Worm (Caenorhabditis elegans): ENCODE data around the gene epg-9.

epg-9 gene

ce11 chrIV:2640950-2641349, 40.0 kb downstream of the epg-9 start, which contains the start of the genes mdf-2 and nduv-3 (continued):
- no peak for TF ChIP-seq nhr-76 (tag; optimal IDR thresholded peaks at IDR 0.05)
- TF ChIP-seq nhr-85 (tag) = peak; percentile 84
- TF ChIP-seq tbx-2 (tag; optimal IDR thresholded peaks at IDR 0.05) = peak; percentile 89
- peak; percentile 23; the same call in 1 of the 2 replicates for TF ChIP-seq ceh-88 (GFP tag; IDR thresholded peaks at IDR 0.05)
- TF ChIP-seq isw-1 (GFP tag; IDR thresholded peaks at IDR 0.05) = peak; percentile 81
- TF ChIP-seq mep-1 (tag; optimal IDR thresholded peaks at IDR 0.05) = peak; percentile 96
- TF ChIP-seq zip-4 (GFP tag; optimal IDR thresholded peaks at IDR 0.05) = peak; percentile 53
- TF ChIP-seq pax-3 (tag; optimal IDR thresholded peaks at IDR 0.05) = peak; percentile 72
- no peak for TF ChIP-seq mef-2 (tag; optimal IDR thresholded peaks at IDR 0.05)
- peak; percentile 79 for TF ChIP-seq xbp-1 (tag; optimal IDR thresholded peaks at IDR 0.05)
- TF ChIP-seq nhr-19 (GFP tag; conservative IDR thresholded peaks at IDR 0.05) = peak; percentile 77
- peak; percentile 26 for TF ChIP-seq nhr-237 (tag; optimal IDR thresholded peaks at IDR 0.05)
- TF ChIP-seq ztf-11 (tag; optimal IDR thresholded peaks at IDR 0.05) = peak in 1 of 2 experiments; percentile 67
- TF ChIP-seq C34B4.2 (tag; optimal IDR thresholded peaks at IDR 0.05) = no peak
- peak; percentile 73 for TF ChIP-seq nhr-20 (tag; optimal IDR thresholded peaks at IDR 0.05)
- peak; percentile 92 to 94 (median 94) for TF ChIP-seq dpl-1 (GFP tag; optimal IDR thresholded peaks at IDR 0.05)
- peak; percentile 82 for TF ChIP-seq swsn-7 (tag; optimal IDR thresholded peaks at IDR 0.05)
- TF ChIP-seq nhr-12 (tag; optimal IDR thresholded peaks at IDR 0.05) = no peak
- peak; percentile 81 for TF ChIP-seq nhr-90 (tag; optimal IDR thresholded peaks at IDR 0.05; ENCODE audit: poor library complexity)
- peak; percentile 92 for TF ChIP-seq lsy-2 (tag; optimal IDR thresholded peaks at IDR 0.05)
- no peak for TF ChIP-seq egl-27 (tag; optimal IDR thresholded peaks at IDR 0.05)
- peak in 1 of 2 experiments; percentile 69 for TF ChIP-seq mdl-1 (tag; optimal IDR thresholded peaks at IDR 0.05)
- TF ChIP-seq nhr-28 (tag; optimal IDR thresholded peaks at IDR 0.05) = no peak
- peak; percentile 13 for TF ChIP-seq sup-37 (GFP tag; optimal IDR thresholded peaks at IDR 0.05)
- peak; percentile 76 to 90 (median 85) for TF ChIP-seq ceh-82 (tag; optimal IDR thresholded peaks at IDR 0.05)
- TF ChIP-seq aly-2 (tag; optimal IDR thresholded peaks at IDR 0.05) = peak; percentile 45
- peak; percentile 51 for TF ChIP-seq nhr-11 (tag; optimal IDR thresholded peaks at IDR 0.05)
- peak; percentile 91 to 96 for TF ChIP-seq lin-35 (GFP tag; optimal IDR thresholded peaks at IDR 0.05)
- TF ChIP-seq sox-4 (tag; optimal IDR thresholded peaks at IDR 0.05) = peak; percentile 62
- peak; percentile 70 for TF ChIP-seq grh-1 (GFP tag; IDR thresholded peaks at IDR 0.05)
- no peak for TF ChIP-seq ceh-63 (GFP tag; optimal IDR thresholded peaks at IDR 0.05)
- peak; percentile 48 for TF ChIP-seq blmp-1 (tag; optimal IDR thresholded peaks at IDR 0.05)
- peak; percentile 89 for TF ChIP-seq rnt-1 (tag; optimal IDR thresholded peaks at IDR 0.05)
- TF ChIP-seq alr-1 (tag; optimal IDR thresholded peaks at IDR 0.05; ENCODE audit: borderline replicate concordance) = no peak
- no peak for TF ChIP-seq ama-1 (optimal IDR thresholded peaks at IDR 0.05)
- peak; percentile 46 for TF ChIP-seq aha-1 (tag; optimal IDR thresholded peaks at IDR 0.05)
- peak; percentile 53 for TF ChIP-seq ceh-8 (GFP tag; optimal IDR thresholded peaks at IDR 0.05)
- TF ChIP-seq elt-2 (tag; optimal IDR thresholded peaks at IDR 0.05) = peak; percentile 3
- TF ChIP-seq ztf-4 (tag; optimal IDR thresholded peaks at IDR 0.05) = peak; percentile 54
- peak; percentile 82 for TF ChIP-seq unc-86 (tag; optimal IDR thresholded peaks at IDR 0.05)
- peak; percentile 66 for TF ChIP-seq skn-1 (tag; optimal IDR thresholded peaks at IDR 0.05)
- TF ChIP-seq vab-15 (tag; optimal IDR thresholded peaks at IDR 0.05) = no peak
- peak; percentile 58 for TF ChIP-seq F16B12.6 (tag; optimal IDR thresholded peaks at IDR 0.05)
- no peak for TF ChIP-seq unc-62 (GFP tag; optimal IDR thresholded peaks at IDR 0.05)
- TF ChIP-seq hlh-4 (tag; optimal IDR thresholded peaks at IDR 0.05) = no peak

Data from whole organism, L1 larva.